Worm (Caenorhabditis elegans) whole organism, young adult: ENCODE measurements around the gene catp-6.

ENCODE experiments used
- F23B12.7 ChIP-seq: sonication (generic microtip); optimal IDR thresholded peaks from 2 replicates; lab custom pipeline; 2017; ENCODE audit warnings: missing genetic modification characterization, mild to moderate bottlenecking, missing compliant biosample characterization, antibody characterized with exemption, moderate library complexity; ENCODE audit not compliant: insufficient read depth
- F49E8.2 ChIP-seq: sonication (generic microtip); optimal IDR thresholded peaks from 3 replicates; lab custom pipeline; 2017; ENCODE audit warnings: missing genetic modification characterization, mild to moderate bottlenecking, missing compliant biosample characterization, antibody characterized with exemption, moderate library complexity; ENCODE audit not compliant: insufficient read depth
- K12H6.12 ChIP-seq: fragments of 200-800 bp; sonication (Bioruptor generic); optimal IDR thresholded peaks from 2 replicates; lab custom pipeline; 2018; ENCODE audit warnings: mild to moderate bottlenecking, missing genetic modification characterization, missing compliant biosample characterization
- T07F8.4 ChIP-seq: sonication (generic microtip); optimal IDR thresholded peaks from 2 replicates; lab custom pipeline; 2016; ENCODE audit warnings: mild to moderate bottlenecking, missing genetic modification characterization, moderate library complexity, missing compliant biosample characterization
- Y53F4B.3 ChIP-seq: fragments of 200-800 bp; sonication (Bioruptor generic); IDR thresholded peaks from 2 replicates; pipeline ENCODE4 v1.3.6; 2022; ENCODE audit warnings: missing genetic modification reagents, missing genetic modification characterization, missing compliant biosample characterization
- Y56A3A.18 ChIP-seq: fragments of 200-800 bp; sonication (Bioruptor generic); IDR thresholded peaks from 2 replicates; pipeline ENCODE4 v1.3.6; 2022; ENCODE audit warnings: missing genetic modification reagents, missing genetic modification characterization, missing compliant biosample characterization
- akir-1 ChIP-seq: fragments of 200-800 bp; sonication (Bioruptor generic); optimal IDR thresholded peaks from 2 replicates; lab custom pipeline; 2018; ENCODE audit warnings: mild to moderate bottlenecking, missing genetic modification characterization, moderate library complexity, missing compliant biosample characterization
- aptf-3 ChIP-seq: fragments of 200-800 bp; sonication (Bioruptor generic); IDR thresholded peaks from 2 replicates; pipeline ENCODE4 v1.3.6; 2022; ENCODE audit warnings: missing genetic modification characterization, missing compliant biosample characterization
- athp-1 ChIP-seq: sonication (generic microtip); optimal IDR thresholded peaks from 2 replicates; lab custom pipeline; 2017; ENCODE audit warnings: mild to moderate bottlenecking, missing genetic modification characterization, missing compliant biosample characterization
- ccch-3 ChIP-seq: fragments of 200-800 bp; sonication (Bioruptor generic); optimal IDR thresholded peaks from 2 replicates; lab custom pipeline; 2018; ENCODE audit warnings: mild to moderate bottlenecking, missing genetic modification characterization, missing compliant biosample characterization
- ceh-27 ChIP-seq: fragments of 200-800 bp; sonication (Bioruptor generic); optimal IDR thresholded peaks from 2 replicates; lab custom pipeline; 2018; ENCODE audit warnings: mild to moderate bottlenecking, missing genetic modification characterization, moderate library complexity, missing compliant biosample characterization
- dpff-1 ChIP-seq: sonication (generic microtip); optimal IDR thresholded peaks from 2 replicates; lab custom pipeline; 2017; ENCODE audit warnings: mild to moderate bottlenecking, missing genetic modification characterization, missing compliant biosample characterization
- dpl-1 ChIP-seq: fragments of 150-350 bp; optimal IDR thresholded peaks from 2 replicates; lab custom pipeline; 2014; ENCODE audit warnings: missing biosample characterization, missing genetic modification reagents, missing genetic modification characterization
- efl-1 ChIP-seq: fragments of 150-350 bp; optimal IDR thresholded peaks from 2 replicates; lab custom pipeline; 2014; ENCODE audit warnings: missing biosample characterization, missing genetic modification reagents, missing genetic modification characterization
- egl-18 ChIP-seq: fragments of 200-800 bp; sonication (Bioruptor generic); IDR thresholded peaks from 2 replicates; pipeline ENCODE4 v1.3.6; 2022; ENCODE audit warnings: missing genetic modification reagents, missing genetic modification characterization, missing compliant biosample characterization
- egrh-3 ChIP-seq: fragments of 200-800 bp; sonication (Bioruptor generic); IDR thresholded peaks from 2 replicates; pipeline ENCODE4 v1.3.6; 2022; ENCODE audit warnings: missing genetic modification reagents, missing genetic modification characterization, missing compliant biosample characterization
- hlh-12 ChIP-seq: sonication (generic microtip); optimal IDR thresholded peaks from 2 replicates; lab custom pipeline; 2016; ENCODE audit warnings: missing genetic modification characterization, missing compliant biosample characterization
- let-526 ChIP-seq: fragments of 200-800 bp; sonication (Bioruptor generic); IDR thresholded peaks from 2 replicates; pipeline ENCODE4 v1.3.6; 2022; ENCODE audit warnings: missing genetic modification reagents, missing genetic modification characterization, missing compliant biosample characterization
- lin-35 ChIP-seq, 3 experiments: fragments of 150-350 bp in 2 of 3; sonication (generic microtip) in 1 of 3; optimal IDR thresholded peaks; 2 replicates each; lab custom pipeline; 2014 to 2018; ENCODE audit warnings: missing biosample characterization in 3 of 3, missing genetic modification characterization in 3 of 3, missing genetic modification reagents in 3 of 3
- lin-40 ChIP-seq: sonication (generic microtip); optimal IDR thresholded peaks from 2 replicates; lab custom pipeline; 2016; ENCODE audit warnings: missing genetic modification characterization, mild to moderate bottlenecking, missing compliant biosample characterization, missing genotype, missing genetic modification reagents
- lin-54 ChIP-seq: fragments of 200-800 bp; sonication (Bioruptor generic); optimal IDR thresholded peaks from 2 replicates; lab custom pipeline; 2018; ENCODE audit warnings: mild to moderate bottlenecking, missing genetic modification characterization, missing compliant biosample characterization
- lsl-1 ChIP-seq: fragments of 200-800 bp; sonication (Bioruptor generic); optimal IDR thresholded peaks from 2 replicates; lab custom pipeline; 2018; ENCODE audit warnings: mild to moderate bottlenecking, missing genetic modification characterization, moderate library complexity, missing compliant biosample characterization
- lsy-27 ChIP-seq: sonication (generic microtip); optimal IDR thresholded peaks from 2 replicates; lab custom pipeline; 2017; ENCODE audit warnings: missing genetic modification characterization, mild to moderate bottlenecking, missing compliant biosample characterization, antibody characterized with exemption, missing genotype, borderline replicate concordance; ENCODE audit not compliant: insufficient read depth
- madf-6 ChIP-seq: fragments of 200-800 bp; sonication (Bioruptor generic); IDR thresholded peaks from 2 replicates; pipeline ENCODE4 v1.3.6; 2022; ENCODE audit warnings: missing genetic modification reagents, missing genetic modification characterization, missing compliant biosample characterization
- snpc-1.1 ChIP-seq: sonication (generic microtip); optimal IDR thresholded peaks from 2 replicates; lab custom pipeline; 2017; ENCODE audit warnings: missing genetic modification characterization, mild to moderate bottlenecking, missing compliant biosample characterization, antibody characterized with exemption, moderate library complexity, missing genotype, missing genetic modification reagents; ENCODE audit not compliant: insufficient read depth
- snpc-3.4 ChIP-seq: sonication (generic microtip); optimal IDR thresholded peaks from 2 replicates; lab custom pipeline; 2017; ENCODE audit warnings: missing genetic modification characterization, mild to moderate bottlenecking, missing compliant biosample characterization, antibody characterized with exemption, moderate library complexity, missing genotype, missing genetic modification reagents
- snpc-4 ChIP-seq, 5 experiments: fragments of 150-350 bp in 1 of 5; sonication (generic microtip) in 4 of 5; optimal IDR thresholded peaks; 2 replicates each; lab custom pipeline; 2014 to 2018; ENCODE audit warnings: missing genetic modification characterization in 5 of 5, missing biosample characterization in 3 of 5, antibody characterized with exemption in 2 of 5, mild to moderate bottlenecking in 2 of 5, missing compliant biosample characterization in 2 of 5, missing genotype in 2 of 5, moderate library complexity in 2 of 5, missing genetic modification reagents in 1 of 5
- somi-1 ChIP-seq: fragments of 200-800 bp; sonication (Bioruptor generic); optimal IDR thresholded peaks from 2 replicates; lab custom pipeline; 2018; ENCODE audit warnings: mild to moderate bottlenecking, missing genetic modification characterization, missing compliant biosample characterization
- tbp1 ChIP-seq: fragments of 200-800 bp; sonication (Bioruptor generic); optimal IDR thresholded peaks from 2 replicates; lab custom pipeline; 2018; ENCODE audit warnings: mild to moderate bottlenecking, missing genetic modification characterization, missing compliant biosample characterization
- unc-62 ChIP-seq: fragments of 150-350 bp; optimal IDR thresholded peaks from 2 replicates; lab custom pipeline; 2014; ENCODE audit warnings: missing biosample characterization, missing genetic modification reagents, missing genetic modification characterization
- ztf-22 ChIP-seq: fragments of 200-800 bp; sonication (Bioruptor generic); optimal IDR thresholded peaks from 2 replicates; lab custom pipeline; 2018; ENCODE audit warnings: mild to moderate bottlenecking, missing genetic modification characterization, moderate library complexity, missing compliant biosample characterization
- ztf-28 ChIP-seq: fragments of 200-800 bp; sonication (Bioruptor generic); IDR thresholded peaks from 2 replicates; pipeline ENCODE4 v1.3.6; 2022; ENCODE audit warnings: missing genetic modification reagents, missing genetic modification characterization, missing compliant biosample characterization

Gene catp-6

ce11 chrIV:9778016-9778415 is 46.4 kb downstream of the catp-6 start, which contains the start of gene T13F2.6 (continued):
- peak; percentile 100 for TF ChIP-seq lsl-1 (GFP tag; lab: Kevin White, UChicago)
- TF ChIP-seq lin-54, result peak; percentile 93
- TF ChIP-seq snpc-1.1 (tag; lab: Kevin White, UChicago), result peak; percentile 57
- TF ChIP-seq F49E8.2 (tag; lab: Kevin White, UChicago), result peak; percentile 92
- TF ChIP-seq athp-1 (tag; lab: Kevin White, UChicago), result peak; percentile 65
- no peak for TF ChIP-seq Y56A3A.18 (GFP tag; lab: Robert Waterston, UW)

ce11 chrIV:9777535-9777934 is 46.8 kb downstream of the catp-6 start, which contains the start of gene sna-2:
Gene sna-2, minus strand, starts transcription at chrIV:9777634.
- TF ChIP-seq lin-54 (peak; percentile 58), snpc-4 (GFP tag; optimal IDR thresholded peaks at IDR 0.05; lab: Kevin White, UChicago) (no peak), snpc-4 (tag; optimal IDR thresholded peaks at IDR 0.05; lab: Kevin White, UChicago) (peak in 1 of 4 experiments; percentile 26), madf-6 (GFP tag; lab: Robert Waterston, UW) (0 out of 2 replicates have a peak, but pooled peaks have one; percentile 27), dpl-1 (GFP tag; lab: Kevin White, UChicago) (peak; percentile 60), K12H6.12 (tag; lab: Kevin White, UChicago) (no peak), aptf-3 (GFP tag; lab: Robert Waterston, UW) (no peak), lin-35 (GFP tag; optimal IDR thresholded peaks at IDR 0.05; lab: Kevin White, UChicago) (peak in 1 of 3 experiments; percentile 83), efl-1 (GFP tag; lab: Kevin White, UChicago) (peak; percentile 46), ztf-28 (GFP tag; lab: Robert Waterston, UW) (no peak)

- no peak for TF ChIP-seq snpc-3.4 (tag; lab: Kevin White, UChicago)
- TF ChIP-seq lin-35 (GFP tag; optimal IDR thresholded peaks at IDR 0.05; lab: Kevin White, UChicago), result no peak
- no peak for TF ChIP-seq tbp1 (GFP tag; lab: Kevin White, UChicago)
- no peak for TF ChIP-seq egrh-3
- TF ChIP-seq lsy-27 (tag; lab: Kevin White, UChicago), result no peak
- TF ChIP-seq egl-18 (GFP tag; lab: Robert Waterston, UW), result no peak
- no peak for TF ChIP-seq ccch-3 (GFP tag; lab: Kevin White, UChicago)
- TF ChIP-seq Y53F4B.3 (GFP tag; lab: Robert Waterston, UW), result no peak
- TF ChIP-seq T07F8.4 (tag; lab: Kevin White, UChicago), result no peak
- TF ChIP-seq F23B12.7 (tag; lab: Kevin White, UChicago), result no peak
- TF ChIP-seq somi-1 (GFP tag; lab: Kevin White, UChicago), result no peak
- no peak for TF ChIP-seq ztf-22 (GFP tag; lab: Kevin White, UChicago)
- TF ChIP-seq hlh-12, result no peak
- no peak for TF ChIP-seq akir-1 (GFP tag; lab: Kevin White, UChicago)
- no peak for TF ChIP-seq let-526 (GFP tag; lab: Robert Waterston, UW)
- no peak for TF ChIP-seq unc-62 (GFP tag; lab: Kevin White, UChicago)
- TF ChIP-seq dpff-1 (tag; lab: Kevin White, UChicago), result no peak
- no peak for TF ChIP-seq lin-40 (tag; lab: Kevin White, UChicago)
- no peak for TF ChIP-seq lin-54
- no peak for TF ChIP-seq ceh-27 (GFP tag; lab: Kevin White, UChicago)
Measured at ce11 chrIV:9773441-9773840, 50.9 kb downstream of the catp-6 start.
